Fruit fly (Drosophila melanogaster) whole organism, wandering third instar larva: Measurements from ENCODE around the gene CG31437.

Experiments used
- Abd-B ChIP-seq: fragments of >200 bp; optimal IDR thresholded peaks from 2 replicates; lab custom pipeline; 2017; ENCODE audit warnings: missing biosample characterization, missing genetic modification characterization
- CG32264 ChIP-seq: fragments of 200-800 bp; sonication (Bioruptor generic); optimal IDR thresholded peaks from 2 replicates; lab custom pipeline; 2016; ENCODE audit warnings: missing biosample characterization, missing genetic modification characterization
- Hr83 ChIP-seq: fragments of 200-300 bp; sonication (Bioruptor generic); optimal IDR thresholded peaks from 2 replicates; lab custom pipeline; 2016; ENCODE audit warnings: missing biosample characterization, mild to moderate bottlenecking, missing genetic modification characterization, moderate library complexity; ENCODE audit not compliant: poor library complexity, severe bottlenecking
- Jra ChIP-seq: sonication (Bioruptor generic); optimal IDR thresholded peaks from 2 replicates; lab custom pipeline; 2016; ENCODE audit warnings: missing biosample characterization, missing genetic modification characterization
- OdsH ChIP-seq: fragments of 200-800 bp; sonication (Bioruptor generic); optimal IDR thresholded peaks from 2 replicates; lab custom pipeline; 2016; ENCODE audit warnings: missing biosample characterization, mild to moderate bottlenecking, missing genetic modification characterization
- br ChIP-seq: fragments of 200-800 bp; sonication (Bioruptor generic); optimal IDR thresholded peaks from 2 replicates; lab custom pipeline; 2016; ENCODE audit warnings: missing biosample characterization, missing genetic modification characterization
- dl ChIP-seq, 2 experiments: fragments of 175-275, 200-275 bp in 1 of 2; fragments of 200-275 bp in 1 of 2; sonication (Bioruptor generic); optimal IDR thresholded peaks; lab custom pipeline; 2018; ENCODE audit warnings: mild to moderate bottlenecking in 2 of 2, missing biosample characterization in 2 of 2, missing genetic modification characterization in 2 of 2, moderate library complexity in 2 of 2; ENCODE audit not compliant: partially characterized antibody in 2 of 2, insufficient read depth in 1 of 2
- foxo ChIP-seq, 2 experiments: fragments of 200-800 bp; sonication (Bioruptor generic); optimal IDR thresholded peaks; 2 replicates in 1 of 2; 3 replicates in 1 of 2; lab custom pipeline; 2016 to 2017; ENCODE audit warnings: missing biosample characterization in 2 of 2, missing genetic modification characterization in 2 of 2
- h ChIP-seq: fragments of 200-800 bp; sonication (Bioruptor generic); optimal IDR thresholded peaks from 3 replicates; lab custom pipeline; 2016; ENCODE audit warnings: missing biosample characterization, mild to moderate bottlenecking, missing genetic modification characterization
- lola ChIP-seq: fragments of >200 bp; optimal IDR thresholded peaks from 2 replicates; lab custom pipeline; 2017; ENCODE audit warnings: missing biosample characterization, missing genetic modification characterization
- rgr ChIP-seq: fragments of 200-800 bp; sonication (Bioruptor generic); optimal IDR thresholded peaks from 3 replicates; lab custom pipeline; 2016; ENCODE audit warnings: missing biosample characterization, mild to moderate bottlenecking, missing genetic modification characterization
- usp ChIP-seq: fragments of >200 bp; optimal IDR thresholded peaks from 2 replicates; lab custom pipeline; 2017; ENCODE audit warnings: missing biosample characterization, missing genetic modification characterization
- woc ChIP-seq: sonication (Bioruptor generic); optimal IDR thresholded peaks from 2 replicates; lab custom pipeline; 2016; ENCODE audit warnings: missing biosample characterization, mild to moderate bottlenecking, missing genetic modification characterization

DNA sequence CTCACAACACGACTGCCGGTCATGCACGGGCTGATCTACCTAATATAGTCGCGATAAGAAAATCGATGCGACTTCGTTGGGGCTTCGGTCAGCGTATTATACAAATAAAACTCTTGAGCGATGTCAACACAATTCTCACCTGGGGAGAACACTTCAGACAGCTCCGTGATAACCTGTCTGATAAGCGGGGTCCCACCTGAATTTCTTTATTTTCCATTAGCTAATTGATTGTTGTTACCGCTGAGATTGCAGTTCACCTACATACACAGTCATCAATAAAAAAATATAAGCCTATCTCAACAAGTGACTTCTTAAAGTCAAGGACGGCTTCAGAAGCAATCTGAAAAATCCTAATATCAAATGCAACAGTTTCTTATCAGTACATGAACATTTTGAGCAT, 36.6 kb upstream of the CG31437 start, which contains the start of gene tobi:
- no peak for TF ChIP-seq dl (GFP tag; optimal IDR thresholded peaks at IDR 0.05; lab: Kevin White, UChicago; ENCODE audit: insufficient read depth in 1 of 2, partially characterized antibody in 2 of 2)
- TF ChIP-seq Jra (GFP tag; lab: Kevin White, UChicago) = no peak
- TF ChIP-seq foxo (GFP tag; optimal IDR thresholded peaks at IDR 0.05; lab: Kevin White, UChicago) = no peak
- TF ChIP-seq woc (GFP tag; lab: Kevin White, UChicago) = no peak
- no peak for TF ChIP-seq Abd-B
- TF ChIP-seq OdsH = no peak
- TF ChIP-seq usp = no peak
- no peak for TF ChIP-seq Hr83 (GFP tag; lab: Kevin White, UChicago)
- TF ChIP-seq h (GFP tag; lab: Kevin White, UChicago) = no peak
- TF ChIP-seq CG32264 (GFP tag; lab: Kevin White, UChicago) = no peak
- TF ChIP-seq rgr (GFP tag; lab: Kevin White, UChicago) = no peak
- no peak for TF ChIP-seq br
- TF ChIP-seq lola = no peak
